Worm (Caenorhabditis elegans) whole organism, late embryonic: ENCODE results near the gene evl-20.

Experiments used
- Y22D7AL.16 ChIP-seq: sonication (generic microtip); optimal IDR thresholded peaks from 2 replicates; lab custom pipeline; 2016; ENCODE audit warnings: missing genetic modification characterization, missing compliant biosample characterization
- ama-1 ChIP-seq: fragments of 150-350 bp; optimal IDR thresholded peaks from 2 replicates; lab custom pipeline; 2014
- ceh-45 ChIP-seq: fragments of 200-800 bp; sonication (Bioruptor generic); IDR thresholded peaks from 2 replicates; pipeline ENCODE4 v1.3.6; 2022; ENCODE audit warnings: missing genetic modification reagents, missing genetic modification characterization, missing compliant biosample characterization

ce11 chrII:8444007-8444406 lies at the start of gene evl-20:
- TF ChIP-seq ceh-45 (GFP tag; lab: Robert Waterston, UW) (no peak), Y22D7AL.16 (tag; lab: Kevin White, UChicago) (no peak), ama-1 (lab: Kevin White, UChicago) (no peak)
